Worm (Caenorhabditis elegans) whole organism, L1 larva: ENCODE data around the gene pgp-8.

Experiments
- ama-1 ChIP-seq: fragments of 150-350 bp; optimal IDR thresholded peaks from 2 replicates; lab custom pipeline; 2014
- blmp-1 ChIP-seq: fragments of 150-350 bp; optimal IDR thresholded peaks from 2 replicates; lab custom pipeline; 2014; ENCODE audit warnings: missing biosample characterization, missing genetic modification characterization
- ceh-82 ChIP-seq, 3 experiments: fragments of 150-350 bp in 1 of 3; sonication (generic microtip) in 2 of 3; optimal IDR thresholded peaks; 2 replicates each; lab custom pipeline; 2014 to 2017; ENCODE audit warnings: missing biosample characterization in 3 of 3, missing genetic modification characterization in 3 of 3
- ces-1 ChIP-seq: fragments of 150-350 bp; optimal IDR thresholded peaks from 2 replicates; lab custom pipeline; 2014; ENCODE audit warnings: missing biosample characterization, missing genetic modification reagents, missing genetic modification characterization
- efl-3 ChIP-seq: fragments of 200-800 bp; sonication (Bioruptor generic); optimal IDR thresholded peaks from 2 replicates; lab custom pipeline; 2018; ENCODE audit warnings: mild to moderate bottlenecking, missing genetic modification characterization, missing compliant biosample characterization
- egl-13 ChIP-seq: sonication (generic microtip); optimal IDR thresholded peaks from 2 replicates; lab custom pipeline; 2016; ENCODE audit warnings: missing genotype, missing genetic modification reagents, missing genetic modification characterization, missing compliant biosample characterization
- elt-2 ChIP-seq: sonication (generic microtip); optimal IDR thresholded peaks from 2 replicates; lab custom pipeline; 2016; ENCODE audit warnings: missing genetic modification characterization, mild to moderate bottlenecking, inconsistent platforms, missing compliant biosample characterization, missing genetic modification reagents
- ets-5 ChIP-seq: fragments of 200-800 bp; sonication (Bioruptor generic); IDR thresholded peaks from 2 replicates; pipeline ENCODE4 v1.3.6; 2022; ENCODE audit warnings: missing genetic modification characterization, missing compliant biosample characterization
- fkh-4 ChIP-seq: sonication (generic microtip); optimal IDR thresholded peaks from 2 replicates; lab custom pipeline; 2016; ENCODE audit warnings: missing compliant biosample characterization, missing genetic modification characterization, borderline replicate concordance
- fos-1 ChIP-seq: fragments of 150-350 bp; optimal IDR thresholded peaks from 2 replicates; lab custom pipeline; 2014; ENCODE audit warnings: missing biosample characterization, missing genetic modification characterization
- hlh-17 ChIP-seq: fragments of 200-800 bp; sonication (Bioruptor generic); optimal IDR thresholded peaks from 2 replicates; lab custom pipeline; 2018; ENCODE audit warnings: missing genetic modification characterization, mild to moderate bottlenecking, missing compliant biosample characterization, moderate library complexity, borderline replicate concordance
- irx-1 ChIP-seq: sonication (generic microtip); optimal IDR thresholded peaks from 2 replicates; lab custom pipeline; 2016; ENCODE audit warnings: missing genetic modification characterization, missing compliant biosample characterization
- lin-14 ChIP-seq: fragments of 200-800 bp; sonication (Bioruptor generic); optimal IDR thresholded peaks from 2 replicates; lab custom pipeline; 2018; ENCODE audit warnings: mild to moderate bottlenecking, missing genetic modification characterization, moderate library complexity, missing compliant biosample characterization
- lin-15B ChIP-seq: fragments of 150-350 bp; sonication (generic microtip); optimal IDR thresholded peaks from 3 replicates; lab custom pipeline; 2014; ENCODE audit warnings: missing biosample characterization, missing genetic modification characterization
- lir-3 ChIP-seq: sonication (generic microtip); optimal IDR thresholded peaks from 2 replicates; lab custom pipeline; 2016; ENCODE audit warnings: mild to moderate bottlenecking, missing genetic modification characterization, moderate library complexity, missing compliant biosample characterization; ENCODE audit not compliant: poor library complexity
- mab-9 ChIP-seq: fragments of 200-800 bp; sonication (Bioruptor generic); IDR thresholded peaks from 2 replicates; pipeline ENCODE4 v1.3.6; 2022; ENCODE audit warnings: missing genetic modification reagents, missing genetic modification characterization, missing compliant biosample characterization
- mdl-1 ChIP-seq, 2 experiments: fragments of 150-350 bp; optimal IDR thresholded peaks; 2 replicates each; lab custom pipeline; 2014 to 2017; ENCODE audit warnings: missing biosample characterization in 2 of 2, missing genetic modification characterization in 2 of 2, inconsistent platforms in 1 of 2
- mep-1 ChIP-seq: fragments of 150-350 bp; optimal IDR thresholded peaks from 2 replicates; lab custom pipeline; 2014; ENCODE audit warnings: missing biosample characterization, missing genetic modification characterization
- nhr-11 ChIP-seq: fragments of 150-350 bp; optimal IDR thresholded peaks from 2 replicates; lab custom pipeline; 2014; ENCODE audit warnings: missing biosample characterization, missing genetic modification characterization
- nhr-20 ChIP-seq: sonication (generic microtip); optimal IDR thresholded peaks from 2 replicates; lab custom pipeline; 2016; ENCODE audit warnings: mild to moderate bottlenecking, missing genetic modification characterization, missing compliant biosample characterization
- nhr-28 ChIP-seq: fragments of 150-350 bp; optimal IDR thresholded peaks from 2 replicates; lab custom pipeline; 2014; ENCODE audit warnings: missing biosample characterization, missing genetic modification characterization
- nhr-76 ChIP-seq: sonication (generic microtip); optimal IDR thresholded peaks from 2 replicates; lab custom pipeline; 2017; ENCODE audit warnings: missing biosample characterization, missing genetic modification characterization
- nhr-84 ChIP-seq: sonication (generic microtip); optimal IDR thresholded peaks from 2 replicates; lab custom pipeline; 2017; ENCODE audit warnings: missing biosample characterization, missing genetic modification characterization
- nhr-85 ChIP-seq: sonication (generic microtip); peaks from one replicate; lab custom pipeline; 2016; ENCODE audit warnings: missing genetic modification characterization, inconsistent platforms, missing compliant biosample characterization
- nhr-90 ChIP-seq: sonication (generic microtip); optimal IDR thresholded peaks from 2 replicates; lab custom pipeline; 2016; ENCODE audit warnings: mild to moderate bottlenecking, missing genetic modification characterization, missing compliant biosample characterization; ENCODE audit not compliant: poor library complexity
- pag-3 ChIP-seq: sonication (generic microtip); optimal IDR thresholded peaks from 2 replicates; lab custom pipeline; 2017; ENCODE audit warnings: missing genetic modification characterization, mild to moderate bottlenecking, missing compliant biosample characterization, antibody characterized with exemption, borderline replicate concordance; ENCODE audit not compliant: insufficient read depth
- rnt-1 ChIP-seq: sonication (generic microtip); optimal IDR thresholded peaks from 2 replicates; lab custom pipeline; 2016; ENCODE audit warnings: mild to moderate bottlenecking, missing genetic modification characterization, moderate library complexity, missing compliant biosample characterization
- skn-1 ChIP-seq: fragments of 150-350 bp; optimal IDR thresholded peaks from 2 replicates; lab custom pipeline; 2014; ENCODE audit warnings: missing biosample characterization, missing genetic modification characterization
- sox-4 ChIP-seq: sonication (generic microtip); optimal IDR thresholded peaks from 2 replicates; lab custom pipeline; 2016; ENCODE audit warnings: missing genetic modification characterization, missing compliant biosample characterization
- sup-37 ChIP-seq: fragments of 200-800 bp; sonication (Bioruptor generic); optimal IDR thresholded peaks from 2 replicates; lab custom pipeline; 2018; ENCODE audit warnings: mild to moderate bottlenecking, missing genetic modification characterization, missing compliant biosample characterization
- tbx-2 ChIP-seq: sonication (generic microtip); optimal IDR thresholded peaks from 2 replicates; lab custom pipeline; 2016; ENCODE audit warnings: missing genetic modification characterization, missing compliant biosample characterization
- unc-130 ChIP-seq: fragments of 150-350 bp; optimal IDR thresholded peaks from 2 replicates; lab custom pipeline; 2017; ENCODE audit warnings: missing biosample characterization, missing genetic modification characterization, inconsistent platforms
- unc-30 ChIP-seq: sonication (generic microtip); optimal IDR thresholded peaks from 2 replicates; lab custom pipeline; 2017; ENCODE audit warnings: missing biosample characterization, missing genetic modification characterization
- xbp-1 ChIP-seq: sonication (generic microtip); optimal IDR thresholded peaks from 2 replicates; lab custom pipeline; 2016; ENCODE audit warnings: missing genetic modification characterization, missing compliant biosample characterization

Gene pgp-8

DNA sequence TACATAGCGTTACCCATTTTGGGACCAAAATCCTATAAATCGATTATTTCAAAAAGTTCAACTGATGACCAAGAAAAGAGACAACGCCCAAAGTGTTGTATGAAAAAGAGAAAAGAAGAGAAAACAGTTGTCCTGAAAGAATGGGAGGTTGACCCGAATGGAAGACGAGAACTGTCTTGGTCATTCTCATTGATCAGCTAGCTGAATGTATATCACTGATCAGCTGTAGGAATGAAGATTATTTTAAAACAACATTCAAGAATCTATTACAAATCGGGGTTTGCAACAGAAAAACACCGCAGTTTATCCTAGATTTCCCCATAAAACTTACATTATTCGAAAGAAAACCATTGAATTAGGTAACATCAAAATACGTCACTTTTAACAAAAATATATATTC lies 26.2 kb upstream of the pgp-8 start, which contains the start of gene F47B10.5:
F47B10.5 (minus strand) TSS at position 101 of the 400 bp plus-strand sequence.
- TF ChIP-seq nhr-85 (tag; lab: Kevin White, UChicago) (no peak), blmp-1 (tag; lab: Kevin White, UChicago) (peak; percentile 69), xbp-1 (tag; lab: Kevin White, UChicago) (no peak), nhr-20 (no peak), rnt-1 (no peak), elt-2 (no peak), unc-30 (tag; lab: Kevin White, UChicago) (no peak)
- TF ChIP-seq, all 84 proteins: peak for 1

DNA sequence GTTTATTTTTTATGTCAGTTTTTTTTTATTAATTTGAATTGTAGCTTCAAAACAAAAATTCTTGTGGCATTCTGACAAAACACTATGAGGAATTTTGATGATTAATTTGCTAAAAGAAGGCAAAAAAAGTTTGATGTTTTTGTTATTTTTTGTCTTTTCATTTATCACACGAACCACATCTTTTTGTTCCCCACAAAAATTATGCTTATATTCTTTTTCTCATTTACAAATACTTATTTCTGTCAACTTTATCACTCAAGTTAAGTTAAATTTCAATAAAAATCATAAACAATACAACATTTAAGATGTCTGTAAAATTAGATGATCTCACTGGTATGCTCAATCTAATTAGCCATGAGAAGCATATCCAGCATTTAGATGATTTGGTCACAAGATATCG lies 24.0 kb upstream of the pgp-8 start, which contains the start of gene F47B10.6:
F47B10.6 (plus strand) TSS at position 301 of the 400 bp plus-strand sequence.
- TF ChIP-seq fkh-4 (tag; lab: Kevin White, UChicago): no peak
- TF ChIP-seq tbx-2 (tag; lab: Kevin White, UChicago): no peak
- TF ChIP-seq mdl-1 (tag; optimal IDR thresholded peaks at IDR 0.05; lab: Kevin White, UChicago): no peak
- TF ChIP-seq pag-3 (tag; lab: Kevin White, UChicago): no peak

DNA sequence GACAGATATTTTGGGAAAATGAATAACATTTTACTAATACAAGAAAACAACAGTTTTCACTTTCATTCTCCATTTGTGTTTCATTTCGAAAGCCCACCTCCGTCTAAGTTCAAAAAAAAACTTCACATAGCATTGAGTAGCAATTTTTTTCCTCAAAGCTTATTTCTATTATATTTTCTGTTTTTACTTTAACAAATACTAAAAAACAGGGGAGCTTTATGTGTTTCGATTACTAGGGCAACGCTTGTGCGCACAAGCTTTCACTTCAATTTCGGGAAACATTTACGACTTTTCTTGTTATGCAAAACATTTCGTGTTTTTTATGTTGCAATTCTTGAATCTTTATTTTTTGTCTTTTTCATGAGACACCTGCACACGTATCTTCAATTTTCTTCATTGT lies 21.6 kb upstream of the pgp-8 start, which contains the start of gene T21E8.5:
T21E8.5 (plus strand) TSS at position 301 of the 400 bp plus-strand sequence.
- TF ChIP-seq rnt-1 (no peak), sup-37 (GFP tag; lab: Kevin White, UChicago) (no peak), mep-1 (no peak), nhr-84 (tag; lab: Kevin White, UChicago) (no peak), hlh-17 (GFP tag; lab: Kevin White, UChicago) (no peak)

DNA sequence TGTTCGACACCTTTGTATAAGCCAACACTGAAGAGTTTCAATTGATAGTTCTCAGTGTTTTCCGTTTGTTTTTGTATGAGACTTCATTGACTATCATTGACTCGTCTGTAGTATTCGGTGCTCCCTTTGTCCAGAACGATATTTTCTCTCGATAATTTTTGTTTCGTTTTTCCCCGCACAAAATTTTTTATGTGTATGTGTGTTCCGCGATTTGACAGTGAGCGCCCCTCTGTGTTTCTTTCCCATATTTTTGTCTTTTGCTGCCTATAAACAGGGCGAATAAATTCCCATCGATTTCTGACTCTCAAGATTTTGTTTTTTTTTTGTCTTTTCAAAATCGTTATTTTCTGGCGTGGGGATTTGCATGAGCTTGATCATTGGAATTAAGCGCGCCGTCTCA lies 19.0 kb upstream of the pgp-8 start, which contains the start of gene T21E8.7:
T21E8.7 (plus strand) TSS at position 301 of the 400 bp plus-strand sequence.
- TF ChIP-seq ets-5: no peak
- TF ChIP-seq fkh-4 (tag; lab: Kevin White, UChicago): no peak
- TF ChIP-seq nhr-11 (tag; lab: Kevin White, UChicago): no peak
- no peak for TF ChIP-seq efl-3 (GFP tag; lab: Kevin White, UChicago)
- no peak for TF ChIP-seq irx-1 (tag; lab: Kevin White, UChicago)
- no peak for TF ChIP-seq unc-130
- TF ChIP-seq nhr-85 (tag; lab: Kevin White, UChicago): no peak
- no peak for TF ChIP-seq skn-1 (tag; lab: Kevin White, UChicago)
- no peak for TF ChIP-seq unc-30 (tag; lab: Kevin White, UChicago)
- TF ChIP-seq ceh-82 (tag; optimal IDR thresholded peaks at IDR 0.05; lab: Kevin White, UChicago): no peak
- TF ChIP-seq, all 84 proteins: peak for 0

DNA sequence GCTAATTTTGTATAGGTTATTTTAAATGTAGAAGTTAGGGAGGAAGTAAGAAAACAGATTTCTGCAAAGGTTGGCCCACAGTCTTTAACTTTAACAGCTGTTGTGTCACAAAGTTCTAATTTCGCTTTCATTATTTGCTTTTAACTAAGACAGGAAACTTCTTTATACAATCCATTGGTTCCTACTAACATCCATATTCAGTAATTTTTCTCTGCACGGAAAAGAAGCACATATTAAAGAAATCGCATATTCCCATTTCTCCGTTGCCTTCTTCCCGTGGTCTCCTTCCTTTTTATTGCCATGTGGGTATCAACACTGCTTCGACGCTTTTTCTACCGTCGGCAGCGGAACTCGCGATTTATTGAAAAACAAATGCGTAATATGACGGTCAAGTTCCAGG lies 17.8 kb upstream of the pgp-8 start, which contains the start of gene T21E8.6:
T21E8.6 (plus strand) TSS at position 301 of the 400 bp plus-strand sequence.
- TF ChIP-seq unc-30 (tag; lab: Kevin White, UChicago): no peak
- TF ChIP-seq lir-3: no peak
- no peak for TF ChIP-seq nhr-76 (tag; lab: Kevin White, UChicago)
- TF ChIP-seq egl-13 (tag; lab: Kevin White, UChicago): no peak
- no peak for TF ChIP-seq skn-1 (tag; lab: Kevin White, UChicago)
- no peak for TF ChIP-seq sox-4
- no peak for TF ChIP-seq ces-1 (GFP tag; lab: Kevin White, UChicago)
- TF ChIP-seq fos-1: no peak
- TF ChIP-seq mab-9 (GFP tag; lab: Robert Waterston, UW): no peak
- no peak for TF ChIP-seq nhr-28 (tag; lab: Kevin White, UChicago)
- no peak for TF ChIP-seq lin-15B (tag; lab: Kevin White, UChicago)
- no peak for TF ChIP-seq lin-14 (GFP tag; lab: Kevin White, UChicago)
- no peak for TF ChIP-seq nhr-90 (tag; lab: Kevin White, UChicago)
- TF ChIP-seq nhr-85 (tag; lab: Kevin White, UChicago): no peak
- no peak for TF ChIP-seq ama-1
